Worm (Caenorhabditis elegans) whole organism, midembryonic: Measurements from ENCODE around the gene metl-1.

ENCODE experiments used
- T22C8.4 ChIP-seq: fragments of 200-800 bp; sonication (Bioruptor generic); IDR thresholded peaks from 2 replicates; pipeline ENCODE4 v1.3.6; 2022; ENCODE audit warnings: missing genetic modification characterization, missing compliant biosample characterization
- cog-1 ChIP-seq: sonication (generic microtip); optimal IDR thresholded peaks from 2 replicates; lab custom pipeline; 2016; ENCODE audit warnings: missing genetic modification characterization, missing compliant biosample characterization
- flt-1 ChIP-seq: fragments of 200-800 bp; sonication (Bioruptor generic); IDR thresholded peaks from 2 replicates; pipeline ENCODE4 v1.3.6; 2022; ENCODE audit warnings: missing genetic modification characterization, missing compliant biosample characterization
- klf-2 ChIP-seq: fragments of 200-800 bp; sonication (Bioruptor generic); conservative IDR thresholded peaks from 2 replicates; pipeline ENCODE4 v1.3.6; 2022; ENCODE audit warnings: missing genetic modification reagents, missing genetic modification characterization, missing compliant biosample characterization
- med-1 ChIP-seq: sonication (generic microtip); optimal IDR thresholded peaks from 2 replicates; lab custom pipeline; 2017; ENCODE audit warnings: missing genetic modification characterization, mild to moderate bottlenecking, missing compliant biosample characterization, antibody characterized with exemption, missing genetic modification reagents; ENCODE audit not compliant: insufficient read depth
- ref-1 ChIP-seq: fragments of 200-800 bp; sonication (Bioruptor generic); conservative IDR thresholded peaks from 2 replicates; pipeline ENCODE4 v1.3.6; 2022; ENCODE audit warnings: missing genetic modification reagents, missing genetic modification characterization, missing compliant biosample characterization
- tab-1 ChIP-seq: fragments of 200-800 bp; sonication (Bioruptor generic); IDR thresholded peaks from 2 replicates; pipeline ENCODE4 v1.3.6; 2022; ENCODE audit warnings: missing genetic modification characterization, missing compliant biosample characterization
- ztf-23 ChIP-seq: fragments of 200-800 bp; sonication (Bioruptor generic); IDR thresholded peaks from 2 replicates; pipeline ENCODE4 v1.3.6; 2022; ENCODE audit warnings: missing genetic modification reagents, missing genetic modification characterization, missing compliant biosample characterization
- ztf-29 ChIP-seq: fragments of 200-800 bp; sonication (Bioruptor generic); IDR thresholded peaks from 2 replicates; pipeline ENCODE4 v1.3.6; 2022; ENCODE audit warnings: missing genetic modification reagents, missing genetic modification characterization, missing compliant biosample characterization

Gene metl-1

DNA sequence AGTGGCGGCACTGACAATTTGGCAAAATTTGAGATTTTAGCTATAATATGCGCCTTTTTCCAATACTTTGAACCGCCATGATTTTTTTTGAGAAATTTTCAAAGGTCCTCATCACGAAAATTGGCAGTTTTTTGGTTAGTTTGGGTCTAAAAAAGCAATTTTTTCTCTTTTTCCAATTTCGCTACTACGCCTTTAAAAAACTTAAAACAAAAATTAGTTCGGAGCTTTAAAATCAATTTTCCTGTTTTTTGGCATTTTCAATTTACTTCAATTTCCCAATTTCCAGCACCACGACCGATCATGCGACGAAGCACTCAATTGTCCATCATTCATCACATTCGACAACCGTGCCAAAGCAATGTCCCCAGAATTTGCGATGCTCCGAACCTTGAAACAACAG, 24.0 kb upstream of the metl-1 start, which contains the start of gene B0334.5:
Gene B0334.5, plus strand, starts transcription at position 301 of the 400 bp plus-strand sequence.
- TF ChIP-seq med-1 (GFP tag; lab: Kevin White, UChicago), result no peak
- TF ChIP-seq ref-1 (GFP tag; lab: Robert Waterston, UW), result no peak
- 0 out of 2 replicates have a peak, but pooled peaks have one; percentile 31 for TF ChIP-seq ztf-23 (GFP tag; lab: Robert Waterston, UW)
- TF ChIP-seq klf-2 (GFP tag; lab: Robert Waterston, UW), result no peak
- no peak for TF ChIP-seq ztf-29
- no peak for TF ChIP-seq flt-1 (GFP tag; lab: Robert Waterston, UW)
- TF ChIP-seq tab-1 (GFP tag; lab: Robert Waterston, UW), result no peak

DNA sequence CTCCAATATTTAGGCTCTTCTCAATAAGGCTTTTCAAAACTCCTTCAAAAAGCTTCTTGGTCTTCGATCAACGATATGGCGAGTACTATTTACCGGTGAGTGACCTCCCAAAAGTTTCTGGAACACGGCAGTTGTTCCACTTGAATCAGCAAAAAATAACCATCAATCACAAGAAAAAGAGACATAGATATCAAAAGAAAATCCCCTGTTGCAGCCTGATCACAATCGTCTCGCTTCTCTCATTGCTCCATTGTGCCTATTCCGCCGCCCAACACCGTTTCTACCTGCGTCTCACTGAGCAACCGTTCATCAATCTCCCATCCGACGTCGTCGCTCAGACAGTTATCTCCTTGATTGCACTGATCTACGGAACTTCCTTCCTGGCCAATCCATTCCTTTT, 23.4 kb upstream of the metl-1 start, which contains the start of gene emc-5:
Gene emc-5, plus strand, starts transcription at position 14 of the 400 bp plus-strand sequence.
- TF ChIP-seq tab-1 (GFP tag; lab: Robert Waterston, UW), result no peak
- TF ChIP-seq ztf-23 (GFP tag; lab: Robert Waterston, UW), result no peak
- TF ChIP-seq med-1 (GFP tag; lab: Kevin White, UChicago), result no peak

DNA sequence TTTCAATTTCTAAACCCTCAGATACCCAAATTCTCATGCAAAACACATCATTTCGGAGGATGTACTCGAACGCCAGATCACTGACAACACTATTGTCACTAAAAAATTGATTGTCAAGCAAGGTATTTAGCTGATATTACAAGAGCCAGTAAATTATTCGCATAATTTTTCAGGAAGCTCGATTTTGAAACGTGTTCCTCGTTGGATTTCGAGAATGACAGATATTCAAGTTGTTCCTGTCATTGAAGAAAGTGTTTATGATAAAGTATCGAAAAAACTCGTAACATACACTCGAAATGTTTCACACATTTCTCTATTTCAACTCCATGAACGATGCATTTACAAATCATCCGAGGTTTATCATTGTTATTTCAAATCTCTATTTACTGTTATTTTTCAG, 22.4 kb upstream of the metl-1 start:
- TF ChIP-seq med-1 (GFP tag; lab: Kevin White, UChicago) (no peak), ztf-23 (GFP tag; lab: Robert Waterston, UW) (no peak), T22C8.4 (no peak), klf-2 (GFP tag; lab: Robert Waterston, UW) (no peak), tab-1 (GFP tag; lab: Robert Waterston, UW) (no peak)

DNA sequence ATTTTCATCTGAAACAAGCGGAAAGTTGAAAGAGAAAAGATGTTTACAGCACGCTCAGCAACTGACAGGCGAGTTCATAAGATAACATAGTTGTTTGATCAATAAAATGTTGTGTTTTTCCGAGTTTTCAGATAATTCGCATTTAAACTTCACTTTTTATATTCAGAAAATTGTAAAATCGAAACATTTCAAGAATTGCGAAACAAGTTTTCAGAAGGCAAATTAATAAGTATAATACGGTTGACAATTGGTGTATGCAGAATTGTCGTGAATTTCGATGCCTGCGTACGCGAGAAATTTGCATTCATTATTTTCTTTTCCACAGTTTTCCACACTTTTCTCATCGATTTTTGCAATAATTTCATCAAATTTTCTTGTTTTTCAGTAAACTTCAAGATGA, 21.9 kb upstream of the metl-1 start, which contains the start of the genes ooc-3 and B0334.4:
Gene ooc-3, minus strand, starts transcription at position 15 of the 400 bp plus-strand sequence.
Gene B0334.4, plus strand, starts transcription at position 386 of the 400 bp plus-strand sequence.
- TF ChIP-seq T22C8.4, result no peak
- no peak for TF ChIP-seq med-1 (GFP tag; lab: Kevin White, UChicago)
- no peak for TF ChIP-seq ref-1 (GFP tag; lab: Robert Waterston, UW)
- TF ChIP-seq cog-1 (tag; lab: Kevin White, UChicago), result no peak
- no peak for TF ChIP-seq ztf-23 (GFP tag; lab: Robert Waterston, UW)
- no peak for TF ChIP-seq ztf-29

DNA sequence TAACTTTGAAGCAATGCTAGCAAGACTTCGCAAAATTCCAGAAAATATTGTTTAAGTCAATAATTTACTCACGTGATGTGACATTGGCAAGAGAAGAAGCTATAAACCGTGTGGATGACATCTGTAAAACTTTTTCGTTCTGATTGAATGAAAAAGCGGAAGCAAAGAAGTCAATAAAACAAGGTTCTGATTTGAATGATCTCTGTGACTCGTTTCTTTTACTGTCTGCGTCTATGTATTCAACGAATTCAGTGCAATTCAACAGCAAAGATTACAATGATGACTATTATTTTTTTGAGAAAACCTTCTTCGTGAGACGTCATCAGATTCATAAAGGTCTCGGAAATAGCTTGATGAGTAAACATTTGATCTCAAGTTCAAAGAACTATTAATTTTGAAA, 19.5 kb upstream of the metl-1 start, which contains the start of gene hacl-1:
Gene hacl-1, minus strand, starts transcription at position 121 of the 400 bp plus-strand sequence.
- TF ChIP-seq tab-1 (GFP tag; lab: Robert Waterston, UW) (no peak), med-1 (GFP tag; lab: Kevin White, UChicago) (no peak), ztf-23 (GFP tag; lab: Robert Waterston, UW) (no peak), klf-2 (GFP tag; lab: Robert Waterston, UW) (no peak), ref-1 (GFP tag; lab: Robert Waterston, UW) (no peak), flt-1 (GFP tag; lab: Robert Waterston, UW) (no peak), ztf-29 (no peak), T22C8.4 (no peak), cog-1 (tag; lab: Kevin White, UChicago) (no peak)

DNA sequence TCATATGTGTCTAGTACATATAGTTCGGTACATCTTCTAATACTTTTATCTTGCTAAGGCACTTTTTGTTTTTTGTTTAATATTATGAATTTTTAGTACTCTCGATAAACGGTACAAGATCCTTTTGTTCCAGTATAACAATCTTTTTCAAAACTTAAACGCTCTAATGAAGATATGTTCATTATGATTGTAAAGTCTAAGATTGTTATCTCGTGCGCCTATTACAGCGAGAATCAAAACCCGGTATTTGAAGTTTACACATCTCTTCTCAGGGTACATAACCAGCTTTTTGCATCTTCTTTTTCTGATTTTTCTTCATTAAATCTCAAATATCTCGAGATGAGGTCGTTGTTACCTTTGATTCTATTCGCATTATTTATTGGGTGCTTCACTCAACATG, 14.6 kb upstream of the metl-1 start, which contains the start of gene B0334.13:
Gene B0334.13, plus strand, starts transcription at position 301 of the 400 bp plus-strand sequence.
- TF ChIP-seq cog-1 (tag; lab: Kevin White, UChicago) (no peak), flt-1 (GFP tag; lab: Robert Waterston, UW) (no peak), ref-1 (GFP tag; lab: Robert Waterston, UW) (no peak), med-1 (GFP tag; lab: Kevin White, UChicago) (no peak), tab-1 (GFP tag; lab: Robert Waterston, UW) (no peak), ztf-23 (GFP tag; lab: Robert Waterston, UW) (no peak), klf-2 (GFP tag; lab: Robert Waterston, UW) (no peak), ztf-29 (no peak)

DNA sequence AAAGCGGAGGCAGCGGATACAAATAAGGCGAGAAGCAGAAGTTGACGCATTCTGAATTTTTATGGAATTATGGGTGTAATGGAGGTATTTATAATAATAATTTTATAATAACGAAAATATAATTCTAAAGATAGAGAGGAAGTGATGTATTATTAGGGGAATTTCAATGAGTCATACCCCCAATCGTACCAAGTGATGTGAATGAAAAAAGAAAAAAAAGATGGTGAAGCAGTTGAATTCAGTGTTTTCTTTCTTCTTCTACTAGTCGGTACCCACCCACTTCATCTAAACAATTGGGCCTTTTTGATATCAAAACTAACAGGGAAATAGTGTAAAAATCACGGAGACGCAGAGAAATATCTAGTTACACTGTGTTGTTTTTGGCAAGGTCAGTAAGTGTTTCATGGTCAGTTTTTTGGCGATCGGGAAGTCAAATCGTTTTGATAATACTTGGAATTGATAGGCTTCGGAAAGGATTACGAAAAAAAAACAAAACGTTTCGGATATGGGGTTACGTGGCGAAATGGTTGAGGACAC, 13.4 kb upstream of the metl-1 start, which contains the start of gene ttr-18:
Gene ttr-18, minus strand, starts transcription at position 51 of the 537 bp plus-strand sequence.
- TF ChIP-seq T22C8.4 (no peak), flt-1 (GFP tag; lab: Robert Waterston, UW) (no peak), tab-1 (GFP tag; lab: Robert Waterston, UW) (no peak), ztf-29 (no peak), ztf-23 (GFP tag; lab: Robert Waterston, UW) (no peak), klf-2 (GFP tag; lab: Robert Waterston, UW) (no peak), cog-1 (tag; lab: Kevin White, UChicago) (no peak), ref-1 (GFP tag; lab: Robert Waterston, UW) (no peak), med-1 (GFP tag; lab: Kevin White, UChicago) (no peak)

DNA sequence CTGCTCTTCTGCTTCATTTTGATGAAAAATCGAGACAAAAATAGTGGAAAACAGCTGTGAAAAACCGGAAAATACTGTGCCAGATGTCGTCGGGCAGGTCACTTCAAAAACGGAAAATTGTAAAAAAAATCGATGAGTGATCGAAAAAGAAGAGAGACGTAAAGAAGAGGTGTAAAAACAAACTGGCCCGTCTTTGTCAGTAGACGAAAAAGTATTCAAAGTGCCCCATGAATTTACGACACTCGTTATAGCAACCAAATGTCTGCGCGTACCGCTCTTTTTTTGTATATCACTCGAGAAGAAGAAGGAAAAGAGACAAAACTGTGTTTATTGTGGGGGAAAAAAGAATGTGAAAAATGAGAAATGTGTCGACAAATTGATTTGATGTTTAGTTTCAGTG, 11.8 kb upstream of the metl-1 start, which contains the start of gene twk-5:
Gene twk-5, minus strand, starts transcription at position 101 of the 400 bp plus-strand sequence.
- TF ChIP-seq tab-1 (GFP tag; lab: Robert Waterston, UW) (no peak), ref-1 (GFP tag; lab: Robert Waterston, UW) (no peak), cog-1 (tag; lab: Kevin White, UChicago) (no peak)

DNA sequence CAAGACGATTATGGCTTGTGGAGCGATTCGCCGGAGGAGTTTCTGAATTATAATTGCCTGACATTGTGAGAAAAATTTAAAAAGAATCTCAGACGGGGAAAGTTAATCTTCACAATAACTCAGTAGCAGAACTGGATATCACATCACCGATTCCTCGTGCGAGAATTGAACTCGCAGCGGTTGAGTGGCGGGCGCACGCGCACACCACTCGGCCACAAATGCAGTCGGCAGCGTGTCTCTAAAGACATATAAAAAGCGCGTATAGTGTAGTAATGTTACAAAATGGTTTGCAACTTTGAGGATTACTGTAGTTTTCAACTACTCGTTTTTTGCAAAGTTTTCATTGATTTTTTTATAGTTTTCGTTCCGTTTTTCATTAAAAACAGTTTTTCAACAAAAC, 11.2 kb upstream of the metl-1 start:
- TF ChIP-seq T22C8.4, result peak; percentile 96
- TF ChIP-seq cog-1 (tag; lab: Kevin White, UChicago), result peak; percentile 93
- TF ChIP-seq tab-1 (GFP tag; lab: Robert Waterston, UW), result peak; percentile 99
- TF ChIP-seq klf-2 (GFP tag; lab: Robert Waterston, UW), result peak; percentile 98
- peak; percentile 95 for TF ChIP-seq ztf-29
- peak; percentile 96 for TF ChIP-seq ztf-23 (GFP tag; lab: Robert Waterston, UW)
- TF ChIP-seq ref-1 (GFP tag; lab: Robert Waterston, UW), result peak; percentile 94
- peak; percentile 85 for TF ChIP-seq med-1 (GFP tag; lab: Kevin White, UChicago)
- peak; percentile 98 for TF ChIP-seq flt-1 (GFP tag; lab: Robert Waterston, UW)
